Worm (Caenorhabditis elegans): ENCODE data around the gene CC8.3.

DNA sequence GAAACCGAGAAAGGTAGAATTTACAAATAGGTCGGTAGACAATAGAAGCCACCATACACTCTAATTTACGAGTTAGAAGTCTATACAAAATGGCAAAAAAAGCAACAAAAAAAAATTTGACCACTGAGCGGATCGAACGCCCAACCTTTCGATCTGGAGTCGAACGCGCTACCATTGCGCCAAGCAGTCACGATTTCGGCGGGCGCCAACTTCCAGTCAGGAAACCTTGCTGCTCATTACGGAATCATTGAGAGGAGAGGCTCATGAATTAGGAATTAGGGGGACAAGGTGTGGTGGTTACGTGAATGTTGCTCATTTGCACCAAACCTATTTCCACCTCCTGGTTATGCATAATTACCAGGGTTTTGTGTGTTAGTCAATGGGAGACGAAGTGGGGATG lies 39.7 kb upstream of the CC8.3 start:
- TF ChIP-seq ztf-23 (GFP tag; IDR thresholded peaks at IDR 0.05) (no peak), klf-2 (GFP tag; conservative IDR thresholded peaks at IDR 0.05) (no peak), ref-1 (GFP tag; conservative IDR thresholded peaks at IDR 0.05) (no peak), ztf-29 (GFP tag; IDR thresholded peaks at IDR 0.05) (no peak), flt-1 (GFP tag; IDR thresholded peaks at IDR 0.05) (no peak)

Data from whole organism, midembryonic.